Fruit fly (Drosophila melanogaster): ENCODE results near the gene CG33772.

The CG33772 gene

DNA sequence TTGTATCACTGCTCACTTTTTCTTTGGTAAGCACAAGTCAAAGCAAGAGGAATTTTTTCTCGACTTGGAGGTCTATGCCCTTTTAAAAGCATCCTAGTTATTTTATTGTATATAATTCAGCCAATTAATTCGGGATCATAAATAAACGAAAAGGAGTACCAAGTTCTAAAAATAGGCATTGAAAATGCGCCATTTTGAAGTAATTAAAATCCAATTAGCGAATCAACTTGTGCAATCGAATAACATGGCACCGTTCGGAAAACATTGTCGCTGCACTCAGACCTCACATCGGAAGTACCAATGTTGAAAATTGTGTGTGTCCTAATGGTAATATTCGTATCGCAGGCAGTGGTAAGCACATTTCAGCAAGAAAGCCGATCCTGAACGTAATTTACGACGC is 5.5 kb downstream of the CG33772 start, which contains the start of gene CG33768:
CG33768 (plus strand) TSS at position 301 of the 400 bp plus-strand sequence.
- TF ChIP-seq Sp1 (GFP tag; optimal IDR thresholded peaks at IDR 0.05), result no peak

- TF ChIP-seq dl (GFP tag; optimal IDR thresholded peaks at IDR 0.05; ENCODE audit: insufficient read depth in 1 of 2, partially characterized antibody in 2 of 2) (no peak), CrebA (GFP tag; optimal IDR thresholded peaks at IDR 0.05; ENCODE audit: borderline replicate concordance) (no peak), h (GFP tag; optimal IDR thresholded peaks at IDR 0.05) (no peak), Dfd (GFP tag; optimal IDR thresholded peaks at IDR 0.05) (no peak), lola (GFP tag; optimal IDR thresholded peaks at IDR 0.05) (no peak), Mio (GFP tag; optimal IDR thresholded peaks at IDR 0.05) (no peak), sv (GFP tag; optimal IDR thresholded peaks at IDR 0.05) (no peak), HLH106 (tag; optimal IDR thresholded peaks at IDR 0.05) (no peak)
Measured at dm6 chr3L:22646007-22646406, 6.3 kb downstream of the CG33772 start, which contains the start of gene CG33767. CG33767 (plus strand) TSS chr3L:22646307.

DNA sequence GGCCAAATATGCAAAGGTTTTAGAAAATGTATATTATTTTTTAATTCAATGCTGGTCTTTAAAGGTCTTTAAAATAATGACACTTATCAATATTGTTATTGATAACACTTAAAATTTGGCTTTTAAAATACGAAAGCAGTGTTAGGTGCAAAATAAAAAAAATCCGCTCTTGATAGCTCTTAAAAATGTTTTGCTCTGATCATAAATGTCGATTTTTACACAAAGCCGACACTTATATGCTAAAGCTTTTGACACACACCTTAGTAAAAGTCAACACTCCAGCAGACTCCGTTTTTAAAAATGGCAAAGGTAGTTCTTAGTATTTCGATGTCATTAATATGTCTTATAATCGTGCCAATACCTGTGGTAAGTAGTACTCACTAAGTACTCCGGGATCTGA is 7.0 kb downstream of the CG33772 start, which contains the start of gene CG33766:
CG33766 (plus strand) TSS at position 301 of the 400 bp plus-strand sequence.
- no peak for TF ChIP-seq fru (GFP tag; optimal IDR thresholded peaks at IDR 0.05)
- no peak for TF ChIP-seq Dif (GFP tag; optimal IDR thresholded peaks at IDR 0.05; ENCODE audit: partially characterized antibody)
- no peak for TF ChIP-seq br (GFP tag; optimal IDR thresholded peaks at IDR 0.05)
- no peak for TF ChIP-seq sage (GFP tag; optimal IDR thresholded peaks at IDR 0.05)
- TF ChIP-seq lola (GFP tag; optimal IDR thresholded peaks at IDR 0.05), result no peak
- no peak for TF ChIP-seq jim (GFP tag; optimal IDR thresholded peaks at IDR 0.05)
- TF ChIP-seq Mio (GFP tag; optimal IDR thresholded peaks at IDR 0.05), result no peak
- TF ChIP-seq h (GFP tag; optimal IDR thresholded peaks at IDR 0.05), result no peak
- TF ChIP-seq psq (GFP tag; optimal IDR thresholded peaks at IDR 0.05), result no peak
- no peak for TF ChIP-seq dmrt93B (GFP tag; optimal IDR thresholded peaks at IDR 0.05)
- TF ChIP-seq Jra (GFP tag; optimal IDR thresholded peaks at IDR 0.05), result no peak
- no peak for TF ChIP-seq CG9705 (GFP tag; optimal IDR thresholded peaks at IDR 0.05)
- TF ChIP-seq Hr78 (GFP tag; optimal IDR thresholded peaks at IDR 0.05), result no peak
- TF ChIP-seq dl (GFP tag; optimal IDR thresholded peaks at IDR 0.05; ENCODE audit: insufficient read depth in 1 of 2, partially characterized antibody in 2 of 2), result no peak
- no peak for TF ChIP-seq Sp1 (GFP tag; optimal IDR thresholded peaks at IDR 0.05)
- no peak for TF ChIP-seq usp (GFP tag; optimal IDR thresholded peaks at IDR 0.05)

- TF ChIP-seq Hr83 (GFP tag; optimal IDR thresholded peaks at IDR 0.05; ENCODE audit: poor library complexity, severe bottlenecking) (no peak), Dif (GFP tag; optimal IDR thresholded peaks at IDR 0.05; ENCODE audit: partially characterized antibody) (no peak), psq (GFP tag; optimal IDR thresholded peaks at IDR 0.05) (no peak), CG9705 (GFP tag; optimal IDR thresholded peaks at IDR 0.05) (no peak), N (GFP tag; optimal IDR thresholded peaks at IDR 0.05) (no peak), h (GFP tag; optimal IDR thresholded peaks at IDR 0.05) (no peak)
Measured at dm6 chr3L:22642276-22642900, 9.9 kb downstream of the CG33772 start.

DNA sequence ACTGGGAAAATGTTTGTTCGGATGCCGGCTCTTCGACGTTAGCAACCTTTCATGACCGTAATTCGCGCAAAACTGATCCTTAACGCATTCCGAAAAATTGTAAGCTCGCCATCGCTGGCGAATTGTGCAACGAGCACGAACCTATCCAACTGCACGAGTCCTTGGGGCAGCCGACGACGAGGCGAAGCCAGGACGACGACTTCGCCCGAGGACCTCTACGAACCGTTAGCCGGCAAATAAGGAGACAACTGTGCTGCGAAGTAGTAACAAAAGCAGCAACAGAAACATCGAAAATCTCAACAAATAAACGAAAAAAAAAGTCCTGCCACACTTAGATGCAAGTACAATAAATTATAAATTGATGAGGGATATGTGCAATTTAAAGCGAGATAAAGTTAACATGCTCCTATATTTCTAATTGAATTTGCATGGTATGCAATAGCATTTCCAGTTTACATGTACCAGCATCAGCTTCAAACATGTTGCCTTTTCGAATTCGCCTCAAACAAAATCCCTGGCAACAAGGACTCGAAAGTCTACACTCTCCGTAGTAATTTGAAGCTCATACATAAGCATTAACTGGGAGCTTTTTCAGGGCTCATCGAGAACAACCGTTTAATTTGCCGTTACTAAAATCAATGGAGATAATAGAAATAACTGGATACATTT is 14.3 kb downstream of the CG33772 start, which contains the start of gene CG14459:
CG14459 (minus strand) TSS at position 51 of the 669 bp plus-strand sequence.
- TF ChIP-seq dsf (GFP tag; optimal IDR thresholded peaks at IDR 0.05; ENCODE audit: borderline replicate concordance), result no peak
- no peak for TF ChIP-seq tai (GFP tag; optimal IDR thresholded peaks at IDR 0.05)
- no peak for TF ChIP-seq CG9705 (GFP tag; optimal IDR thresholded peaks at IDR 0.05)
- no peak for TF ChIP-seq Abd-B (GFP tag; optimal IDR thresholded peaks at IDR 0.05)
- no peak for TF ChIP-seq foxo (GFP tag; optimal IDR thresholded peaks at IDR 0.05)
- TF ChIP-seq rgr (GFP tag; optimal IDR thresholded peaks at IDR 0.05), result no peak
- TF ChIP-seq fru (GFP tag; optimal IDR thresholded peaks at IDR 0.05), result no peak
- TF ChIP-seq Myc (optimal IDR thresholded peaks at IDR 0.05), result no peak
- no peak for TF ChIP-seq Hr78 (GFP tag; optimal IDR thresholded peaks at IDR 0.05)
- no peak for TF ChIP-seq ey (GFP tag; optimal IDR thresholded peaks at IDR 0.05)
